Worm (Caenorhabditis elegans): ENCODE data around the gene lim-4.
A peak's percentile ranks its signal among the peaks of the same experiment; 100 is the strongest.

The lim-4 gene

ce11 chrX:3918182-3918581, 44.8 kb upstream of the lim-4 start:
- no peak for TF ChIP-seq somi-1 (GFP tag; optimal IDR thresholded peaks at IDR 0.05)
- no peak for TF ChIP-seq ets-4 (GFP tag; optimal IDR thresholded peaks at IDR 0.05)
- no peak for TF ChIP-seq hlh-12 (tag; optimal IDR thresholded peaks at IDR 0.05)
- TF ChIP-seq F10E7.11 (tag; optimal IDR thresholded peaks at IDR 0.05): no peak
- no peak for TF ChIP-seq egl-18 (GFP tag; IDR thresholded peaks at IDR 0.05)
- TF ChIP-seq F55B11.4 (tag; optimal IDR thresholded peaks at IDR 0.05; ENCODE audit: borderline replicate concordance, insufficient read depth): no peak
- no peak for TF ChIP-seq hrde-1 (tag; optimal IDR thresholded peaks at IDR 0.05; ENCODE audit: borderline replicate concordance)
- TF ChIP-seq Y79H2A.3 (GFP tag; conservative IDR thresholded peaks at IDR 0.05): no peak
- no peak for TF ChIP-seq lin-40 (tag; optimal IDR thresholded peaks at IDR 0.05)
- no peak for TF ChIP-seq let-526 (GFP tag; IDR thresholded peaks at IDR 0.05)
- no peak for TF ChIP-seq mel-28 (tag; optimal IDR thresholded peaks at IDR 0.05; ENCODE audit: borderline replicate concordance)
- no peak for TF ChIP-seq mcd-1 (GFP tag; IDR thresholded peaks at IDR 0.05)
- TF ChIP-seq ceh-79 (tag; optimal IDR thresholded peaks at IDR 0.05): no peak
- TF ChIP-seq B0019.2 (GFP tag; conservative IDR thresholded peaks at IDR 0.05): no peak
- TF ChIP-seq madf-10 (tag; optimal IDR thresholded peaks at IDR 0.05): no peak
- no peak for TF ChIP-seq T07F8.4 (tag; optimal IDR thresholded peaks at IDR 0.05)
- TF ChIP-seq pbrm-1 (GFP tag; IDR thresholded peaks at IDR 0.05): no peak
- TF ChIP-seq lin-26 (GFP tag; IDR thresholded peaks at IDR 0.05): no peak
- TF ChIP-seq efl-1 (GFP tag; optimal IDR thresholded peaks at IDR 0.05): no peak
- no peak for TF ChIP-seq zim-3 (tag; optimal IDR thresholded peaks at IDR 0.05)

DNA sequence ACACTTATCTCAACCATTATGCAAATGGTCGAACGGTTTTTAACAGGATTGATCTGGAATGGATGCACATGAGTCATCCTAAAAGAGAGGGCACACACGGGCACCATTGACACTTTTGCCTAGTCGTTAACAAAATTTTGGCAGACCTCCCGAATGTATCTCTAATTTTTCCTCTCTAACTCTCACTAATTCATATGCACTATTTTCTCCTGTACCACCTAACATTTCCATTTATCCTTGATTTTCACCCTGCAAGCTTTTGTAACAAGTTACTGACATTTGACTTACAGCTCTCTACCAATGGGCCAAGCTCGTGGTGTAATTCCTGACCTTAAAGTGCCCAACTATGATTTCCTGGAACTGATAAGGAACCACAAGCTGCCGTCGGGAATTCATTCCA, 43.7 kb upstream of the lim-4 start, which contains the start of gene T22B2.3:
Gene T22B2.3, plus strand, starts transcription at position 301 of the 400 bp plus-strand sequence.
- TF ChIP-seq F55B11.4 (tag; optimal IDR thresholded peaks at IDR 0.05; ENCODE audit: borderline replicate concordance, insufficient read depth) (no peak), K11D2.4 (GFP tag; IDR thresholded peaks at IDR 0.05) (no peak), F22D6.2 (tag; optimal IDR thresholded peaks at IDR 0.05) (no peak), sdz-38 (tag; optimal IDR thresholded peaks at IDR 0.05) (no peak), rpc-1 (optimal IDR thresholded peaks at IDR 0.05) (no peak), rpc-1 (tag; optimal IDR thresholded peaks at IDR 0.05) (no peak)

- TF ChIP-seq sea-2 (GFP tag; IDR thresholded peaks at IDR 0.05) (no peak), snpc-3.4 (tag; optimal IDR thresholded peaks at IDR 0.05) (no peak), Y79H2A.3 (GFP tag; conservative IDR thresholded peaks at IDR 0.05) (no peak), zfh-2 (GFP tag; conservative IDR thresholded peaks at IDR 0.05) (no peak), snpc-4 (GFP tag; optimal IDR thresholded peaks at IDR 0.05) (no peak), snpc-4 (tag; optimal IDR thresholded peaks at IDR 0.05) (no peak), xnd-1 (tag; optimal IDR thresholded peaks at IDR 0.05) (no peak), nfya-2 (GFP tag; IDR thresholded peaks at IDR 0.05) (no peak), hsf-1 (GFP tag; IDR thresholded peaks at IDR 0.05) (no peak), lin-40 (tag; optimal IDR thresholded peaks at IDR 0.05) (no peak)
These were observed 42.4 kb upstream of the lim-4 start, which contains the start of gene idpp-9 for ce11 chrX:3915748-3916147. idpp-9 (minus strand) TSS chrX:3915848.

DNA sequence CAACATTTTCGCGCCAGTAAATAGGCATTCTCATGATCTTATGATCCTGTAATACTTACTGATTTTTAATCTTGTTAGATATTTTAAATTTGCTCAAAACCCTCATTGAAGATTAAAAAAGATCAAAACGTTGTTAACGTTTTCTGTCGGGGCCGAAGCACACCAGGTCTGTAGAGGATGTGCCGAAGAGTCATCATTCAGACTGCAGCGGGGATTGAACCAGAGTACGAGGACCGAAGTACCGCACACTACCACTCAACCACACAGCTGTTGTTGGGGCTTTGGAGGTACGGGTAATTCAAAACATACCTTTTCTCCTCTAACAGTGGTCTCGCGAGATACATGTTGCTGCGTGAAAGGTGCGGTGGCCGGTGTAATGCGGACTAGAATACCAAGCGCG, 40.9 kb upstream of the lim-4 start:
- TF ChIP-seq ceh-91 (GFP tag; IDR thresholded peaks at IDR 0.05) (no peak), ceh-27 (GFP tag; optimal IDR thresholded peaks at IDR 0.05) (peak; percentile 26), tbp1 (GFP tag; optimal IDR thresholded peaks at IDR 0.05) (peak; percentile 74), die-1 (tag; optimal IDR thresholded peaks at IDR 0.05) (peak; percentile 16), Y53G8AR.9 (GFP tag; conservative IDR thresholded peaks at IDR 0.05) (no peak), D2030.7 (GFP tag; IDR thresholded peaks at IDR 0.05) (0 out of 2 replicates have a peak, but pooled peaks have one; percentile 29), rpc-1 (optimal IDR thresholded peaks at IDR 0.05) (peak; percentile 50), rpc-1 (tag; optimal IDR thresholded peaks at IDR 0.05) (peak; percentile 78), zim-3 (tag; optimal IDR thresholded peaks at IDR 0.05) (no peak), F52B5.7 (tag; optimal IDR thresholded peaks at IDR 0.05) (peak; percentile 14), him-1 (tag; optimal IDR thresholded peaks at IDR 0.05) (peak; percentile 40), B0261.1 (tag; optimal IDR thresholded peaks at IDR 0.05) (peak; percentile 51), madf-6 (GFP tag; IDR thresholded peaks at IDR 0.05) (0 out of 2 replicates have a peak, but pooled peaks have one; percentile 28)
